Worm (Caenorhabditis elegans): ENCODE data around the gene slcr-46.3.
A peak's percentile ranks its signal among the peaks of the same experiment; 100 is the strongest.

DNA sequence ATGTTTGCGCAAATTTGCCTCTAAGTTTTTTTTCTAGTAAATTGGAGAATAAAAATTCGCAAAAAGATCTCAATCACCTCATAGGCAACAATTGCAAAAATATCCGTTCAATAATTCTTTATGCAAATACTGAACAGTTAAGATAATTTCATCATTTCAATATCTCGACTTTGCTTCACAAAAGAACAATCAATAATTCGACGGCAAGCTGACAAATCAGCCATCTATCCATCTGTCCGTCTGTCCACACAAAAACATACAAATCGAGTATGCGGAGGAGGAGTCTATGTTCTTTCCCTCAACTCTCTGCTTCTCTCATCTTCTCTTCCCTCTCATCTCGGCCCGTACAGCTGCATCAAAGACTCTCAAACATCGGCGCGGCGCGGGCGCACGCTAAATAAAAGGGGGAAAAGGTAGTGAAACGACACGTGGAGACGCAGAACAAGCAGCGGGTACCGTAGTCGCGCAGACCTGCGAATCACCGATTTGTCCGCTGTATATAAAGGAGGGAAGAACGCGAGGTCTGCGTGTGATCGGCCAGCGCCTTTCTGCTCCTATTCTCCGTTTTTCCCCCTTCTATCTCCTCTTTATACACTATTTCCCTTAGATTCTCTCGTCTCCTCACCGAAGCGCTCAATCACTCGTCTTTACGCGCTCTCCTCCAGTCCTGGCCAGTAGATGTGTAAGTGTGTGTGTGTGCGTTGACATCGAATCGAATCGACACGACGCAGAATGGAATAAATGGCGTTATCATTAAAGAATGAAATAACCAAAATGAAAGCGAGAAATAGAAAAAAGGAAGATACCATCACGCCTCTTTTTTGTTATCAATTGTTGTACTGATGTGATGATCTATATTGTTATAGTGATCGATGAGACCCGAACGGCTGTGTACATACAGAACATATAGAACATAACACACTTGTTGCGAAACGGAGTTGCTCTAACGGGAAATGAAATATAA, 7.1 kb upstream of the slcr-46.3 start:
- TF ChIP-seq lin-39 (tag; optimal IDR thresholded peaks at IDR 0.05), result peak; percentile 24
- TF ChIP-seq mdl-1 (tag; optimal IDR thresholded peaks at IDR 0.05), result peak; percentile 74 to 97
- peak; percentile 88 for TF ChIP-seq lin-13 (GFP tag; optimal IDR thresholded peaks at IDR 0.05)
- peak; percentile 11 for TF ChIP-seq nhr-12 (tag; optimal IDR thresholded peaks at IDR 0.05)
- TF ChIP-seq lin-15B (tag; optimal IDR thresholded peaks at IDR 0.05), result peak; percentile 60
- TF ChIP-seq tbx-2 (tag; optimal IDR thresholded peaks at IDR 0.05), result peak; percentile 97
- peak; percentile 49 for TF ChIP-seq efl-3 (GFP tag; optimal IDR thresholded peaks at IDR 0.05)
